Worm (Caenorhabditis elegans): ENCODE results near the gene F46F5.14.
A peak's percentile ranks its signal among the peaks of the same experiment; 100 is the strongest.

The F46F5.14 gene

ce11 chrII:756161-756560 lies 43.6 kb upstream of the F46F5.14 start:
- no peak for TF ChIP-seq lin-11 (tag; optimal IDR thresholded peaks at IDR 0.05)
- TF ChIP-seq ztf-1 (GFP tag; conservative IDR thresholded peaks at IDR 0.05) = no peak
- TF ChIP-seq nhr-12 (tag; optimal IDR thresholded peaks at IDR 0.05) = no peak
- TF ChIP-seq nhr-129 (tag; optimal IDR thresholded peaks at IDR 0.05) = no peak
- no peak for TF ChIP-seq ceh-16 (tag; optimal IDR thresholded peaks at IDR 0.05)
- TF ChIP-seq sem-4 (tag; optimal IDR thresholded peaks at IDR 0.05) = no peak
- TF ChIP-seq lin-13 (GFP tag; optimal IDR thresholded peaks at IDR 0.05) = no peak
- TF ChIP-seq sma-3 (GFP tag; optimal IDR thresholded peaks at IDR 0.05) = no peak

DNA sequence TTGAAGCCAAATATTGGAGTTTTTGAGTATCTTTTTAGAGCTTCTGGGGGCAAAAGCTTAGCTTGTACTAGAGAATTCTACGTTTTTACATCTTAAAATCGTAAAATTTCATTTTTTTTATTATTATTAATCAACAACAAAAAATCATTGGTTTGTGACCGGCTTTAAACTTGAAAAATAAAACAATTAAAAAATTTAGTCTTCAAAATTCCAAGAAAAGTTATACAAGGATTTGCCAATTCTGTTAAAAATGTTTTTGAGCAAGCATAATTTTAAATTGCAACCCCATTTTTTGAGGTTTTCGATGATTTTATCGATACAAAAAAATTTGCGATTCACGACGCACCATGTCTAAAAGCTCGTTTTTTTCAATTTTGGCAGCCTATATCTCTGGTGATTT lies 42.6 kb upstream of the F46F5.14 start:
- TF ChIP-seq crh-2 (tag; optimal IDR thresholded peaks at IDR 0.05) (no peak), fos-1 (tag; optimal IDR thresholded peaks at IDR 0.05) (no peak), lin-11 (tag; optimal IDR thresholded peaks at IDR 0.05) (no peak), unc-55 (GFP tag; optimal IDR thresholded peaks at IDR 0.05) (no peak), lsy-2 (tag; optimal IDR thresholded peaks at IDR 0.05) (no peak), nhr-6 (tag; optimal IDR thresholded peaks at IDR 0.05) (no peak), nhr-11 (tag; optimal IDR thresholded peaks at IDR 0.05) (no peak), ceh-82 (tag; optimal IDR thresholded peaks at IDR 0.05) (no peak)

DNA sequence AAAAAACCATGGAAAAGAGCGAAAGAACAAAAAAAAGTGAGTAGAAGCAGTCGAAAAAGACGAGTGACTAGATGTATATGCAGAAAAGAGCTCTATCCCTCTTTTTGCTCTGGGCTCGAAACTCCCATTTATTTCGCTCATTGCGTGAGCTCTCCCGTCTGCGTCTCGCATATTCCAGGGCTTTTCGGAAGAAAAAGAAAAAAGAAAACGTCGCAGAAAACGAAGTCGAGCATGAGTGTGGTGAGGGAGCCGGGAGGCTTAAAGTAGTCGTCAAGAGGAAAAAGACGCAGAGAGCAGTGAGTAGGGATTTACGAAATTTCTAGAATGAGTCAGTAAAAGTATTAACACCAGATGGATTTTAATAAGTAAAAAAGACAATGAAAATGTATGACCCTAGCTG lies 40.0 kb upstream of the F46F5.14 start:
- TF ChIP-seq ztf-11 (tag; optimal IDR thresholded peaks at IDR 0.05) (no peak), C34F6.9 (tag; optimal IDR thresholded peaks at IDR 0.05) (peak; percentile 76), lsy-2 (tag; optimal IDR thresholded peaks at IDR 0.05) (peak in 1 of 2 experiments; percentile 59), unc-62 (GFP tag; optimal IDR thresholded peaks at IDR 0.05) (no peak), lin-13 (GFP tag; optimal IDR thresholded peaks at IDR 0.05) (peak; percentile 2), peb-1 (tag; optimal IDR thresholded peaks at IDR 0.05) (no peak), ceh-82 (tag; optimal IDR thresholded peaks at IDR 0.05) (no peak), egl-27 (tag; optimal IDR thresholded peaks at IDR 0.05) (no peak), nhr-237 (tag; optimal IDR thresholded peaks at IDR 0.05) (no peak), blmp-1 (tag; optimal IDR thresholded peaks at IDR 0.05; ENCODE audit: insufficient read depth) (no peak), sma-3 (GFP tag; optimal IDR thresholded peaks at IDR 0.05) (no peak), zag-1 (tag; optimal IDR thresholded peaks at IDR 0.05) (peak; percentile 76), ztf-1 (GFP tag; conservative IDR thresholded peaks at IDR 0.05) (no peak), ama-1 (optimal IDR thresholded peaks at IDR 0.05) (no peak), nhr-11 (tag; optimal IDR thresholded peaks at IDR 0.05) (no peak), snpc-4 (tag; optimal IDR thresholded peaks at IDR 0.05) (no peak), nhr-129 (tag; optimal IDR thresholded peaks at IDR 0.05) (peak; percentile 69), nhr-10 (tag; optimal IDR thresholded peaks at IDR 0.05) (no peak), elt-3 (tag; optimal IDR thresholded peaks at IDR 0.05) (no peak), mbf-1 (tag; optimal IDR thresholded peaks at IDR 0.05) (no peak), aly-2 (tag; optimal IDR thresholded peaks at IDR 0.05) (no peak), F13H6.1 (tag; optimal IDR thresholded peaks at IDR 0.05) (peak; percentile 45), ceh-16 (tag; optimal IDR thresholded peaks at IDR 0.05) (no peak), Y55F3AM.14 (GFP tag; optimal IDR thresholded peaks at IDR 0.05) (peak; percentile 46), sma-9 (GFP tag; optimal IDR thresholded peaks at IDR 0.05) (no peak), sma-9 (tag; optimal IDR thresholded peaks at IDR 0.05) (no peak), unc-55 (GFP tag; optimal IDR thresholded peaks at IDR 0.05) (peak; percentile 85), nhr-6 (tag; optimal IDR thresholded peaks at IDR 0.05) (peak; percentile 7), nhr-77 (tag; optimal IDR thresholded peaks at IDR 0.05) (no peak), lin-11 (tag; optimal IDR thresholded peaks at IDR 0.05) (peak; percentile 51), R02D3.7 (tag; optimal IDR thresholded peaks at IDR 0.05) (no peak), crh-2 (tag; optimal IDR thresholded peaks at IDR 0.05) (peak; percentile 41), lin-39 (tag; optimal IDR thresholded peaks at IDR 0.05) (no peak), gmeb-1 (tag; optimal IDR thresholded peaks at IDR 0.05) (no peak), mdl-1 (tag; optimal IDR thresholded peaks at IDR 0.05) (peak in 1 of 2 experiments; percentile 23), mab-5 (tag; optimal IDR thresholded peaks at IDR 0.05) (peak; percentile 25), unc-39 (tag; optimal IDR thresholded peaks at IDR 0.05) (no peak)

DNA sequence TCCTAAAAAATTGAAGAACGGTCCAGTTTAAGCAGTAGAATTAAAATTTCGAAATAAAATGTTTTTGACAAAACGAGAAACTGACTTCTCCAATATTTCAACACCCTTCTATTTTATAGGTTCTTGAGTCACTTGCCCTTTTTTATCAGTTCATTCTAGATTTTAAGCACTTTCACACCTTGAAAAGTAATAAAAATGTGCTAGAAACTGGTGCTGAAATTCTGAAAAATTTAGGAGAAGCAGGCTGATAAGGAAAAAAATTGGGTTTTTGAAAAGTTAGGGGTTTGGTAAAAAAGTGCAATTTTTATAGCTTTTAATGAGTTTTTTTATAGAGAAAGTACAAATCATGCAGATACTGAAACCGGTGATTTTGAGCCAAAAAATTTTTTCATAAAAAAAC lies 39.5 kb upstream of the F46F5.14 start:
- no peak for TF ChIP-seq blmp-1 (tag; optimal IDR thresholded peaks at IDR 0.05; ENCODE audit: insufficient read depth)
- TF ChIP-seq nhr-21 (tag; optimal IDR thresholded peaks at IDR 0.05) = no peak
- no peak for TF ChIP-seq ama-1 (optimal IDR thresholded peaks at IDR 0.05)
- no peak for TF ChIP-seq mab-5 (tag; optimal IDR thresholded peaks at IDR 0.05)
- no peak for TF ChIP-seq unc-55 (GFP tag; optimal IDR thresholded peaks at IDR 0.05)
- no peak for TF ChIP-seq sem-4 (tag; optimal IDR thresholded peaks at IDR 0.05)
- no peak for TF ChIP-seq nhr-237 (tag; optimal IDR thresholded peaks at IDR 0.05)
- no peak for TF ChIP-seq sma-9 (GFP tag; optimal IDR thresholded peaks at IDR 0.05)
- no peak for TF ChIP-seq sma-9 (tag; optimal IDR thresholded peaks at IDR 0.05)
- no peak for TF ChIP-seq mdl-1 (tag; optimal IDR thresholded peaks at IDR 0.05)
- no peak for TF ChIP-seq nhr-129 (tag; optimal IDR thresholded peaks at IDR 0.05)
- no peak for TF ChIP-seq nhr-6 (tag; optimal IDR thresholded peaks at IDR 0.05)
- no peak for TF ChIP-seq lin-39 (tag; optimal IDR thresholded peaks at IDR 0.05)
- TF ChIP-seq unc-39 (tag; optimal IDR thresholded peaks at IDR 0.05) = no peak
- no peak for TF ChIP-seq crh-2 (tag; optimal IDR thresholded peaks at IDR 0.05)
- no peak for TF ChIP-seq sma-3 (GFP tag; optimal IDR thresholded peaks at IDR 0.05)

All from whole organism, L2 larva.